Fruit fly (Drosophila melanogaster) whole organism, embryonic: Measurements from ENCODE around the gene Gs1l.

ENCODE experiments used
- CG10209 ChIP-seq: fragments of 200-800 bp; sonication (Bioruptor generic); optimal IDR thresholded peaks from 3 replicates; lab custom pipeline; 2017; ENCODE audit warnings: missing biosample characterization, mild to moderate bottlenecking, missing genetic modification characterization, missing genetic modification reagents
- CG10321 ChIP-seq: fragments of 200-800 bp; sonication (Bioruptor generic); IDR thresholded peaks from 2 replicates; pipeline ENCODE4 v1.3.6; 2022; ENCODE audit warnings: missing biosample characterization, missing genetic modification characterization
- CG12391 ChIP-seq: fragments of 200-800 bp; sonication (Bioruptor generic); optimal IDR thresholded peaks from 3 replicates; lab custom pipeline; 2018; ENCODE audit warnings: missing biosample characterization, mild to moderate bottlenecking, missing genetic modification characterization, moderate library complexity
- CG13287 ChIP-seq: fragments of 200-800 bp; sonication (Bioruptor generic); IDR thresholded peaks from 2 replicates; pipeline ENCODE4 v1.3.6; 2022; ENCODE audit warnings: missing biosample characterization, missing genetic modification characterization; ENCODE audit not compliant: partially characterized antibody
- CG14710 ChIP-seq: fragments of 200-800 bp; sonication (Bioruptor generic); optimal IDR thresholded peaks from 3 replicates; lab custom pipeline; 2019; ENCODE audit warnings: missing biosample characterization, mild to moderate bottlenecking, missing genetic modification characterization, moderate library complexity
- CG15514 ChIP-seq: fragments of 200-800 bp; sonication (Bioruptor generic); optimal IDR thresholded peaks from 3 replicates; lab custom pipeline; 2017; ENCODE audit warnings: missing biosample characterization, missing genetic modification characterization, mild to moderate bottlenecking, moderate library complexity, missing genetic modification reagents
- CG1603 ChIP-seq: fragments of 200-800 bp; sonication (Bioruptor generic); optimal IDR thresholded peaks from 2 replicates; lab custom pipeline; 2019; ENCODE audit warnings: missing biosample characterization, mild to moderate bottlenecking, missing genetic modification characterization, moderate library complexity
- CG17829 ChIP-seq: fragments of 200-800 bp; optimal IDR thresholded peaks from 2 replicates; lab custom pipeline; 2019; ENCODE audit warnings: missing biosample characterization, mild to moderate bottlenecking, missing genetic modification characterization, moderate library complexity
- CG2678 ChIP-seq: fragments of 200-800 bp; sonication (Bioruptor generic); optimal IDR thresholded peaks from 3 replicates; lab custom pipeline; 2019; ENCODE audit warnings: missing biosample characterization, mild to moderate bottlenecking, missing genetic modification characterization, moderate library complexity
- CG2889 ChIP-seq: fragments of 200-800 bp; sonication (Bioruptor generic); IDR thresholded peaks from 3 replicates; pipeline ENCODE4 v1.3.6; 2022; ENCODE audit warnings: missing biosample characterization, missing genetic modification characterization
- CG8290 ChIP-seq, 3 experiments: fragments of 200-800 bp; sonication (Bioruptor generic); optimal IDR thresholded peaks; 2 replicates each; lab custom pipeline; 2016 to 2019; ENCODE audit warnings: missing biosample characterization in 3 of 3, missing genetic modification characterization in 3 of 3, mild to moderate bottlenecking in 2 of 3, moderate library complexity in 1 of 3
- CG8359 ChIP-seq: fragments of 200-800 bp; sonication (Bioruptor generic); optimal IDR thresholded peaks from 2 replicates; lab custom pipeline; 2017; ENCODE audit warnings: missing biosample characterization, mild to moderate bottlenecking, missing genetic modification characterization, borderline replicate concordance
- CG9817 ChIP-seq: fragments of 200-800 bp; sonication (Bioruptor generic); optimal IDR thresholded peaks from 2 replicates; lab custom pipeline; 2018; ENCODE audit warnings: missing biosample characterization, mild to moderate bottlenecking, missing genetic modification characterization, moderate library complexity
- CHES-1-like ChIP-seq: fragments of 200-800 bp; sonication (Bioruptor generic); optimal IDR thresholded peaks from 2 replicates; lab custom pipeline; 2016; ENCODE audit warnings: missing biosample characterization, missing genetic modification characterization
- CTCF ChIP-seq: fragments of 200-800 bp; sonication (Bioruptor generic); optimal IDR thresholded peaks from 2 replicates; lab custom pipeline; 2017; ENCODE audit warnings: missing biosample characterization, mild to moderate bottlenecking, missing genetic modification characterization, moderate library complexity
- Dbx ChIP-seq: fragments of 200-800 bp; sonication (Bioruptor generic); IDR thresholded peaks from 3 replicates; pipeline ENCODE4 v1.3.6; 2022; ENCODE audit warnings: missing biosample characterization, missing genetic modification characterization
- Dref ChIP-seq: fragments of 200-800 bp; sonication (Bioruptor generic); IDR thresholded peaks from 2 replicates; pipeline ENCODE4 v1.3.6; 2022; ENCODE audit warnings: missing biosample characterization, missing genetic modification characterization
- E2f2 ChIP-seq: fragments of 200-800 bp; sonication (Bioruptor generic); IDR thresholded peaks from 2 replicates; pipeline ENCODE4 v1.3.6; 2022; ENCODE audit warnings: missing biosample characterization, missing genetic modification characterization
- Elba2 ChIP-seq: fragments of 200-800 bp; sonication (Bioruptor generic); optimal IDR thresholded peaks from 3 replicates; lab custom pipeline; 2016; ENCODE audit warnings: missing biosample characterization, missing genetic modification characterization
- Ets65A ChIP-seq: fragments of 200-800 bp; sonication (Bioruptor generic); peaks from one replicate; lab custom pipeline; 2016; ENCODE audit warnings: missing biosample characterization, missing genetic modification characterization
- Fer1 ChIP-seq: fragments of 200-800 bp; sonication (Bioruptor generic); optimal IDR thresholded peaks from 2 replicates; lab custom pipeline; 2017; ENCODE audit warnings: missing biosample characterization, mild to moderate bottlenecking, missing genetic modification characterization
- HLH4C ChIP-seq: fragments of 200-800 bp; sonication (Bioruptor generic); IDR thresholded peaks from 3 replicates; pipeline ENCODE4 v1.3.6; 2022; ENCODE audit warnings: missing biosample characterization, missing genetic modification characterization; ENCODE audit not compliant: partially characterized antibody
- Meics ChIP-seq: fragments of 200-800 bp; sonication (Bioruptor generic); optimal IDR thresholded peaks from 2 replicates; lab custom pipeline; 2017; ENCODE audit warnings: missing biosample characterization, mild to moderate bottlenecking, missing genetic modification characterization
- Usf ChIP-seq: fragments of 200-800 bp; sonication (Bioruptor generic); optimal IDR thresholded peaks from 2 replicates; lab custom pipeline; 2017; ENCODE audit warnings: missing genotype, missing biosample characterization, missing genetic modification characterization
- Vsx1 ChIP-seq: fragments of 200-800 bp; sonication (Bioruptor generic); optimal IDR thresholded peaks from 2 replicates; lab custom pipeline; 2017; ENCODE audit warnings: missing biosample characterization, mild to moderate bottlenecking, missing genetic modification characterization, missing genetic modification reagents
- Xrp1 ChIP-seq: fragments of 200-800 bp; sonication (Bioruptor generic); IDR thresholded peaks from 2 replicates; pipeline ENCODE4 v1.3.6; 2022; ENCODE audit warnings: missing biosample characterization, missing genetic modification characterization
- YL-1 ChIP-seq: fragments of 200-800 bp; sonication (Bioruptor generic); optimal IDR thresholded peaks from 3 replicates; lab custom pipeline; 2017; ENCODE audit warnings: missing biosample characterization, mild to moderate bottlenecking, missing genetic modification characterization
- ato ChIP-seq: fragments of 200-800 bp; sonication (Bioruptor generic); IDR thresholded peaks from 2 replicates; pipeline ENCODE4 v1.3.6; 2022; ENCODE audit warnings: missing biosample characterization, missing genetic modification characterization; ENCODE audit not compliant: partially characterized antibody
- bsh ChIP-seq, 2 experiments: fragments of 200-800 bp; sonication (Bioruptor generic); optimal IDR thresholded peaks; 2 replicates each; lab custom pipeline; 2017 to 2018; ENCODE audit warnings: mild to moderate bottlenecking in 2 of 2, missing biosample characterization in 2 of 2, missing genetic modification characterization in 2 of 2, moderate library complexity in 1 of 2
- chinmo ChIP-seq: fragments of 200-800 bp; sonication (Bioruptor generic); IDR thresholded peaks from 4 replicates; pipeline ENCODE4 v1.3.6; 2022; ENCODE audit warnings: missing biosample characterization, missing genetic modification characterization; ENCODE audit not compliant: partially characterized antibody
- chn ChIP-seq: fragments of 200-800 bp; sonication (Bioruptor generic); optimal IDR thresholded peaks from 2 replicates; lab custom pipeline; 2016; ENCODE audit warnings: missing biosample characterization, missing genetic modification characterization
- dati ChIP-seq: fragments of 200-800 bp; sonication (Bioruptor generic); IDR thresholded peaks from 2 replicates; pipeline ENCODE4 v1.3.6; 2022; ENCODE audit warnings: missing biosample characterization, missing genetic modification characterization
- fd3F ChIP-seq: fragments of 200-800 bp; sonication (Bioruptor generic); optimal IDR thresholded peaks from 2 replicates; lab custom pipeline; 2018; ENCODE audit warnings: missing biosample characterization, mild to moderate bottlenecking, missing genetic modification characterization, moderate library complexity
- ftz-f1 ChIP-seq: fragments of 200-800 bp; sonication (Bioruptor generic); optimal IDR thresholded peaks from 2 replicates; lab custom pipeline; 2016; ENCODE audit warnings: missing biosample characterization, missing genetic modification characterization
- gfzf ChIP-seq: fragments of 200-800 bp; sonication (Bioruptor generic); optimal IDR thresholded peaks from 2 replicates; lab custom pipeline; 2016; ENCODE audit warnings: missing biosample characterization, mild to moderate bottlenecking, missing genetic modification characterization, moderate library complexity
- gt ChIP-seq: fragments of 200-800 bp; sonication (Bioruptor generic); IDR thresholded peaks from 2 replicates; pipeline ENCODE4 v1.3.6; 2022; ENCODE audit warnings: missing biosample characterization, missing genetic modification characterization
- klu ChIP-seq: fragments of 200-800 bp; sonication (Bioruptor generic); IDR thresholded peaks from 2 replicates; pipeline ENCODE4 v1.3.6; 2022; ENCODE audit warnings: missing biosample characterization, missing genetic modification characterization
- luna ChIP-seq: fragments of 200-800 bp; sonication (Bioruptor generic); optimal IDR thresholded peaks from 2 replicates; lab custom pipeline; 2016; ENCODE audit warnings: missing biosample characterization, missing genetic modification characterization
- nerfin-2 ChIP-seq: fragments of 200-800 bp; sonication (Bioruptor generic); IDR thresholded peaks from 2 replicates; pipeline ENCODE4 v1.3.6; 2022; ENCODE audit warnings: missing biosample characterization, missing genetic modification characterization; ENCODE audit not compliant: partially characterized antibody
- onecut ChIP-seq: fragments of 200-800 bp; sonication (Bioruptor generic); IDR thresholded peaks from 2 replicates; pipeline ENCODE4 v1.3.6; 2022; ENCODE audit warnings: missing biosample characterization, missing genetic modification characterization
- org-1 ChIP-seq: fragments of 200-800 bp; sonication (Bioruptor generic); optimal IDR thresholded peaks from 2 replicates; lab custom pipeline; 2017; ENCODE audit warnings: missing biosample characterization, missing genetic modification characterization
- phol ChIP-seq: fragments of 200-800 bp; sonication (Bioruptor generic); optimal IDR thresholded peaks from 3 replicates; lab custom pipeline; 2018; ENCODE audit warnings: missing biosample characterization, mild to moderate bottlenecking, missing genetic modification characterization, moderate library complexity
- pros ChIP-seq: fragments of 200-800 bp; sonication (Bioruptor generic); optimal IDR thresholded peaks from 3 replicates; lab custom pipeline; 2019; ENCODE audit warnings: missing biosample characterization, mild to moderate bottlenecking, missing genetic modification characterization, moderate library complexity
- sens ChIP-seq: fragments of 200-800 bp; sonication (Bioruptor generic); peaks from one replicate; lab custom pipeline; 2016; ENCODE audit warnings: missing biosample characterization, missing genetic modification characterization
- sna ChIP-seq: fragments of 200-800 bp; sonication (Bioruptor generic); IDR thresholded peaks from 2 replicates; pipeline ENCODE4 v1.3.6; 2022; ENCODE audit warnings: missing biosample characterization, missing genetic modification characterization; ENCODE audit not compliant: partially characterized antibody
- stwl ChIP-seq: fragments of 200-800 bp; sonication (Bioruptor generic); optimal IDR thresholded peaks from 3 replicates; lab custom pipeline; 2018; ENCODE audit warnings: missing biosample characterization, mild to moderate bottlenecking, missing genetic modification characterization, moderate library complexity
- trem ChIP-seq: fragments of 200-800 bp; optimal IDR thresholded peaks from 3 replicates; lab custom pipeline; 2019; ENCODE audit warnings: missing biosample characterization, mild to moderate bottlenecking, missing genetic modification characterization, moderate library complexity
- twi ChIP-seq: fragments of 200-800 bp; optimal IDR thresholded peaks from 2 replicates; lab custom pipeline; 2019; ENCODE audit warnings: missing biosample characterization, mild to moderate bottlenecking, missing genetic modification characterization, moderate library complexity
- vnd ChIP-seq: fragments of 200-800 bp; sonication (Bioruptor generic); IDR thresholded peaks from 3 replicates; pipeline ENCODE4 v1.3.6; 2022; ENCODE audit warnings: missing biosample characterization, missing genetic modification characterization; ENCODE audit not compliant: partially characterized antibody
- wdn ChIP-seq: fragments of 200-800 bp; sonication (Bioruptor generic); IDR thresholded peaks from 2 replicates; pipeline ENCODE4 v1.3.6; 2022; ENCODE audit warnings: missing biosample characterization, missing genetic modification characterization

The Gs1l gene

DNA sequence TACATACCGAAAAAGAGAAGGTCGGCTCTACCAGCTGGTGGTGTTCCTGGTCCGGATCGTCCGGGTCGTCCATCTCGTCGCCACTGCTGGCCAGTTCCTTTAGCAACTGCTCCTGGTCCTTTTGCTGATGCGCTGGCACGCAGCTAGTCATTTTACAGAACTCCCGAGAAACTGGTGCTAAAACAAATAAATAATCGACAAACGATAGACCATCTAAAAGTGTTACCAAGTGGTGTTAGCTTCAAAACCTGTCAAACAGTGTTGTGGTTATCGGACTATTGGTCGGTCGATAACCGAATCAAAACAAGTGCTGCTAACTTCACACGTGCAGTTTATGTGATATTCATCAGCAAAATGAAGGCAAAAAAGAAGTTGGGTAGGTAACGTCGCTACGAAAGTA lies 12.2 kb downstream of the Gs1l start, which contains the start of the genes morgue and Elp3 (continued):
- no peak for TF ChIP-seq wdn
- no peak for TF ChIP-seq fd3F (GFP tag; lab: Kevin White, UChicago)
- TF ChIP-seq CG10209 (GFP tag; lab: Kevin White, UChicago), result no peak
- TF ChIP-seq Meics (GFP tag; lab: Kevin White, UChicago), result no peak
- peak; percentile 86 for TF ChIP-seq Dref (GFP tag; lab: Robert Waterston, UW)
- peak; percentile 55 for TF ChIP-seq CG14710 (tag; lab: Kevin White, UChicago)
- 0 out of 4 replicates have a peak, but pooled peaks have one; percentile 61 for TF ChIP-seq chinmo (GFP tag; lab: Robert Waterston, UW)
- TF ChIP-seq trem, result peak; percentile 91
- TF ChIP-seq CG2889 (GFP tag; lab: Robert Waterston, UW), result no peak
- TF ChIP-seq CG12391 (tag; lab: Kevin White, UChicago), result no peak
- TF ChIP-seq Dbx (GFP tag; lab: Robert Waterston, UW), result no peak
- TF ChIP-seq Ets65A, result no peak
- TF ChIP-seq ftz-f1, result no peak
- no peak for TF ChIP-seq CG10321 (GFP tag; lab: Robert Waterston, UW)
- TF ChIP-seq bsh (GFP tag; optimal IDR thresholded peaks at IDR 0.05; lab: Kevin White, UChicago), result no peak
- TF ChIP-seq CG2678, result no peak
- no peak for TF ChIP-seq org-1 (GFP tag; lab: Kevin White, UChicago)
- no peak for TF ChIP-seq CTCF (GFP tag; lab: Kevin White, UChicago)
- TF ChIP-seq ato (GFP tag; lab: Robert Waterston, UW), result peak; percentile 82
- peak; percentile 56 for TF ChIP-seq sens (GFP tag; lab: Kevin White, UChicago)
- peak; percentile 68 for TF ChIP-seq sna
- TF ChIP-seq CG8290 (GFP tag; optimal IDR thresholded peaks at IDR 0.05; lab: Kevin White, UChicago), result no peak
- peak in 1 of 2 experiments; percentile 50 for TF ChIP-seq CG8290 (tag; optimal IDR thresholded peaks at IDR 0.05; lab: Kevin White, UChicago)
- no peak for TF ChIP-seq luna (GFP tag; lab: Kevin White, UChicago)
- no peak for TF ChIP-seq CG8359 (GFP tag; lab: Kevin White, UChicago)
- peak; percentile 66 for TF ChIP-seq vnd (GFP tag; lab: Robert Waterston, UW)
- TF ChIP-seq twi (tag; lab: Kevin White, UChicago), result no peak
- no peak for TF ChIP-seq klu (GFP tag; lab: Robert Waterston, UW)
- TF ChIP-seq chn (GFP tag; lab: Kevin White, UChicago), result no peak
- TF ChIP-seq HLH4C (GFP tag; lab: Robert Waterston, UW), result peak; percentile 87
- TF ChIP-seq CG9817 (tag; lab: Kevin White, UChicago), result no peak
- no peak for TF ChIP-seq gt (GFP tag; lab: Robert Waterston, UW)
- 0 out of 2 replicates have a peak, but pooled peaks have one; percentile 6 for TF ChIP-seq Xrp1 (GFP tag; lab: Robert Waterston, UW)
- peak; percentile 31 for TF ChIP-seq CHES-1-like (GFP tag; lab: Kevin White, UChicago)
- no peak for TF ChIP-seq pros (GFP tag; lab: Kevin White, UChicago)
- TF ChIP-seq E2f2 (GFP tag; lab: Robert Waterston, UW), result peak; percentile 39; the same call in 1 of the 2 replicates
- peak; percentile 88 for TF ChIP-seq stwl (tag; lab: Kevin White, UChicago)
- TF ChIP-seq gfzf (GFP tag; lab: Kevin White, UChicago), result peak; percentile 81
- TF ChIP-seq Usf (GFP tag; lab: Kevin White, UChicago), result no peak
- TF ChIP-seq Elba2, result peak; percentile 56
- TF ChIP-seq onecut (GFP tag; lab: Robert Waterston, UW), result peak; percentile 45
- TF ChIP-seq YL-1 (GFP tag; lab: Kevin White, UChicago), result peak; percentile 89
- no peak for TF ChIP-seq dati
- peak; percentile 11 for TF ChIP-seq phol (tag; lab: Kevin White, UChicago)
- TF ChIP-seq CG1603 (tag; lab: Kevin White, UChicago), result peak; percentile 94
- TF ChIP-seq CG13287 (GFP tag; lab: Robert Waterston, UW), result peak; percentile 78
- TF ChIP-seq CG15514, result peak; percentile 51
- TF ChIP-seq nerfin-2, result peak; percentile 82
- no peak for TF ChIP-seq Vsx1 (GFP tag; lab: Kevin White, UChicago)
- TF ChIP-seq CG17829, result peak; percentile 49
- TF ChIP-seq Fer1, result peak; percentile 17
